Fruit fly (Drosophila melanogaster) whole organism, embryonic: ENCODE measurements around the gene CG17816.

Experiments
- CG10321 ChIP-seq: fragments of 200-800 bp; sonication (Bioruptor generic); IDR thresholded peaks from 2 replicates; pipeline ENCODE4 v1.3.6; 2022; ENCODE audit warnings: missing biosample characterization, missing genetic modification characterization
- CG12659 ChIP-seq: fragments of 200-800 bp; sonication (Bioruptor generic); optimal IDR thresholded peaks from 3 replicates; lab custom pipeline; 2017; ENCODE audit warnings: mild to moderate bottlenecking, missing biosample characterization, missing genetic modification reagents, missing genetic modification characterization
- CG14667 ChIP-seq: fragments of 200-800 bp; sonication (Bioruptor generic); IDR thresholded peaks from 2 replicates; pipeline ENCODE4 v1.3.6; 2022; ENCODE audit warnings: missing biosample characterization, missing genetic modification characterization
- CG14710 ChIP-seq: fragments of 200-800 bp; sonication (Bioruptor generic); optimal IDR thresholded peaks from 3 replicates; lab custom pipeline; 2019; ENCODE audit warnings: missing biosample characterization, mild to moderate bottlenecking, missing genetic modification characterization, moderate library complexity
- CG15514 ChIP-seq: fragments of 200-800 bp; sonication (Bioruptor generic); optimal IDR thresholded peaks from 3 replicates; lab custom pipeline; 2017; ENCODE audit warnings: missing biosample characterization, missing genetic modification characterization, mild to moderate bottlenecking, moderate library complexity, missing genetic modification reagents
- CG1602 ChIP-seq: fragments of 200-800 bp; sonication (Bioruptor generic); optimal IDR thresholded peaks from 3 replicates; lab custom pipeline; 2016; ENCODE audit warnings: missing biosample characterization, missing genetic modification characterization
- CG17186 ChIP-seq: fragments of 200-800 bp; sonication (Bioruptor generic); optimal IDR thresholded peaks from 3 replicates; lab custom pipeline; 2017; ENCODE audit warnings: missing biosample characterization, missing genetic modification reagents, missing genetic modification characterization
- CG17328 ChIP-seq: fragments of 200-800 bp; sonication (Bioruptor generic); IDR thresholded peaks from 2 replicates; pipeline ENCODE4 v1.3.6; 2022; ENCODE audit warnings: missing biosample characterization, missing genetic modification characterization
- CG18011 ChIP-seq: fragments of 200-800 bp; sonication (Bioruptor generic); optimal IDR thresholded peaks from 2 replicates; lab custom pipeline; 2017; ENCODE audit warnings: missing biosample characterization, missing genetic modification characterization, mild to moderate bottlenecking, moderate library complexity, missing genotype
- CG30431 ChIP-seq: fragments of 200-800 bp; sonication (Bioruptor generic); optimal IDR thresholded peaks from 2 replicates; lab custom pipeline; 2017; ENCODE audit warnings: missing biosample characterization, missing genetic modification characterization
- CG32532 ChIP-seq: fragments of 200-800 bp; sonication (Bioruptor generic); IDR thresholded peaks from 2 replicates; pipeline ENCODE4 v1.3.6; 2022; ENCODE audit warnings: missing biosample characterization, missing genetic modification characterization
- CG3281 ChIP-seq: fragments of 200-800 bp; sonication (Bioruptor generic); optimal IDR thresholded peaks from 3 replicates; lab custom pipeline; 2017; ENCODE audit warnings: missing biosample characterization, mild to moderate bottlenecking, missing genetic modification characterization
- CG3995 ChIP-seq: fragments of 200-800 bp; sonication (Bioruptor generic); optimal IDR thresholded peaks from 3 replicates; lab custom pipeline; 2016; ENCODE audit warnings: missing biosample characterization, missing genetic modification characterization
- CG5245 ChIP-seq: fragments of 200-800 bp; sonication (Bioruptor generic); optimal IDR thresholded peaks from 3 replicates; lab custom pipeline; 2016; ENCODE audit warnings: missing biosample characterization, missing genetic modification characterization
- CG6254 ChIP-seq: fragments of 200-800 bp; sonication (Bioruptor generic); optimal IDR thresholded peaks from 3 replicates; lab custom pipeline; 2017; ENCODE audit warnings: mild to moderate bottlenecking, missing biosample characterization, missing genetic modification reagents, missing genetic modification characterization
- CG6689 ChIP-seq: fragments of 200-800 bp; sonication (Bioruptor generic); IDR thresholded peaks from 2 replicates; pipeline ENCODE4 v1.3.6; 2022; ENCODE audit warnings: missing biosample characterization, missing genetic modification characterization
- CG6765 ChIP-seq: fragments of 200-800 bp; sonication (Bioruptor generic); optimal IDR thresholded peaks from 3 replicates; lab custom pipeline; 2017; ENCODE audit warnings: missing biosample characterization, mild to moderate bottlenecking, missing genetic modification characterization
- CG7745 ChIP-seq: fragments of 200-800 bp; sonication (Bioruptor generic); optimal IDR thresholded peaks from 2 replicates; lab custom pipeline; 2018; ENCODE audit warnings: missing biosample characterization, mild to moderate bottlenecking, missing genetic modification characterization, moderate library complexity
- CG9727 ChIP-seq: fragments of 200-800 bp; sonication (Bioruptor generic); optimal IDR thresholded peaks from 3 replicates; lab custom pipeline; 2017; ENCODE audit warnings: missing biosample characterization, mild to moderate bottlenecking, missing genetic modification characterization
- CG9817 ChIP-seq: fragments of 200-800 bp; sonication (Bioruptor generic); optimal IDR thresholded peaks from 2 replicates; lab custom pipeline; 2018; ENCODE audit warnings: missing biosample characterization, mild to moderate bottlenecking, missing genetic modification characterization, moderate library complexity
- CG9876 ChIP-seq: fragments of 200-800 bp; sonication (Bioruptor generic); optimal IDR thresholded peaks from 2 replicates; lab custom pipeline; 2016; ENCODE audit warnings: missing biosample characterization, missing genetic modification characterization
- Dfd ChIP-seq, 2 experiments: fragments of >200 bp; optimal IDR thresholded peaks; 2 replicates each; lab custom pipeline; 2017; ENCODE audit warnings: missing biosample characterization in 2 of 2, missing genetic modification characterization in 2 of 2
- Dref ChIP-seq: fragments of 200-800 bp; sonication (Bioruptor generic); IDR thresholded peaks from 2 replicates; pipeline ENCODE4 v1.3.6; 2022; ENCODE audit warnings: missing biosample characterization, missing genetic modification characterization
- E2f2 ChIP-seq: fragments of 200-800 bp; sonication (Bioruptor generic); IDR thresholded peaks from 2 replicates; pipeline ENCODE4 v1.3.6; 2022; ENCODE audit warnings: missing biosample characterization, missing genetic modification characterization
- Ets97D ChIP-seq: fragments of 200-800 bp; sonication (Bioruptor generic); optimal IDR thresholded peaks from 3 replicates; lab custom pipeline; 2016; ENCODE audit warnings: missing biosample characterization, missing genetic modification characterization
- Hr3 ChIP-seq: fragments of 200-800 bp; sonication (Bioruptor generic); optimal IDR thresholded peaks from 3 replicates; lab custom pipeline; 2016; ENCODE audit warnings: missing biosample characterization, missing genetic modification characterization
- MBD-R2 ChIP-seq: fragments of 200-800 bp; sonication (Bioruptor generic); IDR thresholded peaks from 2 replicates; pipeline ENCODE4 v1.3.6; 2022; ENCODE audit warnings: missing biosample characterization, missing genetic modification characterization
- Med ChIP-seq: fragments of 200-800 bp; sonication (Bioruptor generic); peaks from one replicate; lab custom pipeline; 2016; ENCODE audit warnings: missing biosample characterization, missing genetic modification characterization, mild to moderate bottlenecking, inconsistent platforms, moderate library complexity
- NFAT ChIP-seq: fragments of 200-800 bp; sonication (Bioruptor generic); IDR thresholded peaks from 2 replicates; pipeline ENCODE4 v1.3.6; 2022; ENCODE audit warnings: missing biosample characterization, missing genetic modification characterization
- Opbp ChIP-seq: fragments of 200-800 bp; sonication (Bioruptor generic); IDR thresholded peaks from 3 replicates; pipeline ENCODE4 v1.3.6; 2022; ENCODE audit warnings: missing biosample characterization, missing genetic modification characterization; ENCODE audit not compliant: partially characterized antibody
- Optix ChIP-seq: fragments of 200-800 bp; sonication (Bioruptor generic); IDR thresholded peaks from 3 replicates; pipeline ENCODE4 v1.3.6; 2022; ENCODE audit warnings: missing biosample characterization, missing genetic modification characterization
- Ravus ChIP-seq: fragments of 200-800 bp; sonication (Bioruptor generic); IDR thresholded peaks from 2 replicates; pipeline ENCODE4 v1.3.6; 2022; ENCODE audit warnings: missing biosample characterization, missing genetic modification characterization
- Sin3A ChIP-seq: fragments of >200 bp; optimal IDR thresholded peaks from 2 replicates; lab custom pipeline; 2018
- Sry-β ChIP-seq: fragments of 200-800 bp; sonication (Bioruptor generic); optimal IDR thresholded peaks from 2 replicates; lab custom pipeline; 2018; ENCODE audit warnings: missing biosample characterization, mild to moderate bottlenecking, missing genetic modification characterization, moderate library complexity
- TFAM ChIP-seq: fragments of 200-800 bp; sonication (Bioruptor generic); optimal IDR thresholded peaks from 2 replicates; lab custom pipeline; 2017; ENCODE audit warnings: missing biosample characterization, missing genetic modification characterization, inconsistent platforms
- abd-A ChIP-seq: fragments of 200-800 bp; sonication (Bioruptor generic); optimal IDR thresholded peaks from 3 replicates; lab custom pipeline; 2019; ENCODE audit warnings: missing biosample characterization, mild to moderate bottlenecking, missing genetic modification characterization, moderate library complexity
- ash1 ChIP-seq: fragments of 200-800 bp; sonication (Bioruptor generic); optimal IDR thresholded peaks from 2 replicates; lab custom pipeline; 2018; ENCODE audit warnings: missing biosample characterization, mild to moderate bottlenecking, missing genetic modification characterization
- chinmo ChIP-seq: fragments of 200-800 bp; sonication (Bioruptor generic); IDR thresholded peaks from 4 replicates; pipeline ENCODE4 v1.3.6; 2022; ENCODE audit warnings: missing biosample characterization, missing genetic modification characterization; ENCODE audit not compliant: partially characterized antibody
- ci ChIP-seq: fragments of 200-800 bp; sonication (Bioruptor generic); IDR thresholded peaks from 3 replicates; pipeline ENCODE4 v1.3.6; 2022; ENCODE audit warnings: missing biosample characterization, missing genetic modification characterization
- croc ChIP-seq: fragments of 200-800 bp; sonication (Bioruptor generic); conservative IDR thresholded peaks from 3 replicates; pipeline ENCODE4 v1.3.6; 2022; ENCODE audit warnings: missing biosample characterization, missing genetic modification characterization
- crp ChIP-seq, 2 experiments: fragments of 200-800 bp; sonication (Bioruptor generic); optimal IDR thresholded peaks; 2 replicates in 1 of 2; 3 replicates in 1 of 2; lab custom pipeline; 2017; ENCODE audit warnings: missing biosample characterization in 2 of 2, missing genetic modification characterization in 2 of 2, mild to moderate bottlenecking in 1 of 2, moderate library complexity in 1 of 2
- dm ChIP-seq: fragments of 200-800 bp; sonication (Bioruptor generic); optimal IDR thresholded peaks from 3 replicates; lab custom pipeline; 2016; ENCODE audit warnings: missing biosample characterization, missing genetic modification characterization
- fd102C ChIP-seq: fragments of 200-800 bp; sonication (Bioruptor generic); optimal IDR thresholded peaks from 2 replicates; lab custom pipeline; 2018; ENCODE audit warnings: missing biosample characterization, mild to moderate bottlenecking, missing genetic modification characterization, moderate library complexity
- gce ChIP-seq: fragments of 200-800 bp; sonication (Bioruptor generic); IDR thresholded peaks from 3 replicates; pipeline ENCODE4 v1.3.6; 2022; ENCODE audit warnings: missing biosample characterization, missing genetic modification characterization
- gsb ChIP-seq: fragments of 200-800 bp; sonication (Bioruptor generic); IDR thresholded peaks from 2 replicates; pipeline ENCODE4 v1.3.6; 2022; ENCODE audit warnings: missing biosample characterization, missing genetic modification characterization
- insv ChIP-seq, 2 experiments: fragments of 200-800 bp; sonication (Bioruptor generic); optimal IDR thresholded peaks; 3 replicates each; lab custom pipeline; 2016 to 2018; ENCODE audit warnings: missing biosample characterization in 2 of 2, missing genetic modification characterization in 2 of 2
- kah ChIP-seq: fragments of 200-800 bp; sonication (Bioruptor generic); optimal IDR thresholded peaks from 2 replicates; lab custom pipeline; 2018; ENCODE audit warnings: missing biosample characterization, mild to moderate bottlenecking, missing genetic modification characterization
- klu ChIP-seq: fragments of 200-800 bp; sonication (Bioruptor generic); IDR thresholded peaks from 2 replicates; pipeline ENCODE4 v1.3.6; 2022; ENCODE audit warnings: missing biosample characterization, missing genetic modification characterization
- mam ChIP-seq: fragments of 200-800 bp; sonication (Bioruptor generic); optimal IDR thresholded peaks from 3 replicates; lab custom pipeline; 2016; ENCODE audit warnings: missing biosample characterization, missing genetic modification characterization
- psq ChIP-seq: fragments of 200-800 bp; sonication (Bioruptor generic); optimal IDR thresholded peaks from 2 replicates; lab custom pipeline; 2017; ENCODE audit warnings: missing biosample characterization, missing genetic modification characterization
- scrt ChIP-seq: fragments of 200-800 bp; sonication (Bioruptor generic); optimal IDR thresholded peaks from 2 replicates; lab custom pipeline; 2018; ENCODE audit warnings: missing biosample characterization, mild to moderate bottlenecking, missing genetic modification characterization, moderate library complexity
- trem ChIP-seq: fragments of 200-800 bp; optimal IDR thresholded peaks from 3 replicates; lab custom pipeline; 2019; ENCODE audit warnings: missing biosample characterization, mild to moderate bottlenecking, missing genetic modification characterization, moderate library complexity
- yki ChIP-seq: fragments of >200 bp; optimal IDR thresholded peaks from 3 replicates; lab custom pipeline; 2018

CG17816 gene

dm6 chr3R:7911482-7911881 lies 24.9 kb upstream of the CG17816 start, which contains the start of gene Prat:
Gene Prat, minus strand, starts transcription at chr3R:7911779.
- TF ChIP-seq crp (GFP tag; optimal IDR thresholded peaks at IDR 0.05; lab: Kevin White, UChicago) (peak in 1 of 2 experiments; percentile 60), yki (lab: Kevin White, UChicago) (no peak), mam (GFP tag; lab: Kevin White, UChicago) (no peak), Opbp (GFP tag; lab: Robert Waterston, UW) (peak; percentile 81), CG10321 (GFP tag; lab: Robert Waterston, UW) (no peak), TFAM (GFP tag; lab: Kevin White, UChicago) (no peak), CG6254 (no peak), CG15514 (GFP tag; lab: Kevin White, UChicago) (peak; percentile 40), trem (tag; lab: Kevin White, UChicago) (peak; percentile 70), Dref (peak; percentile 85), CG9876 (no peak), CG17186 (GFP tag; lab: Kevin White, UChicago) (peak; percentile 46), gce (GFP tag; lab: Robert Waterston, UW) (no peak), CG3281 (GFP tag; lab: Kevin White, UChicago) (no peak), chinmo (GFP tag; lab: Robert Waterston, UW) (peak; percentile 53; the same call in 1 of the 4 replicates), Sry-β (GFP tag; lab: Kevin White, UChicago) (no peak), Med (peak; percentile 66), MBD-R2 (GFP tag; lab: Robert Waterston, UW) (peak; percentile 72), Ets97D (GFP tag; lab: Kevin White, UChicago) (peak; percentile 30), Hr3 (GFP tag; lab: Kevin White, UChicago) (no peak), CG9727 (GFP tag; lab: Kevin White, UChicago) (no peak), abd-A (no peak), CG9817 (no peak), CG12659 (GFP tag; lab: Kevin White, UChicago) (peak; percentile 22), CG6689 (GFP tag; lab: Robert Waterston, UW) (no peak), CG17328 (GFP tag; lab: Robert Waterston, UW) (no peak), CG18011 (no peak), CG7745 (tag; lab: Kevin White, UChicago) (no peak), CG1602 (GFP tag; lab: Kevin White, UChicago) (no peak), CG5245 (GFP tag; lab: Kevin White, UChicago) (no peak), CG14710 (tag; lab: Kevin White, UChicago) (peak; percentile 9), Ravus (GFP tag; lab: Robert Waterston, UW) (no peak), dm (GFP tag; lab: Kevin White, UChicago) (peak; percentile 80), CG3995 (GFP tag; lab: Kevin White, UChicago) (peak; percentile 41), ci (GFP tag; lab: Robert Waterston, UW) (no peak), Dfd (GFP tag; optimal IDR thresholded peaks at IDR 0.05; lab: Kevin White, UChicago) (no peak), scrt (GFP tag; lab: Kevin White, UChicago) (no peak), psq (GFP tag; lab: Kevin White, UChicago) (no peak), ash1 (GFP tag; lab: Kevin White, UChicago) (no peak), CG32532 (GFP tag; lab: Robert Waterston, UW) (no peak), kah (GFP tag; lab: Kevin White, UChicago) (peak; percentile 97), croc (GFP tag; lab: Robert Waterston, UW) (no peak), NFAT (no peak), CG6765 (GFP tag; lab: Kevin White, UChicago) (no peak), insv (GFP tag; optimal IDR thresholded peaks at IDR 0.05; lab: Kevin White, UChicago) (peak in 1 of 2 experiments; percentile 90), CG14667 (no peak), gsb (no peak), E2f2 (GFP tag; lab: Robert Waterston, UW) (peak; percentile 74), Optix (GFP tag; lab: Robert Waterston, UW) (no peak), klu (GFP tag; lab: Robert Waterston, UW) (no peak), Sin3A (lab: Kevin White, UChicago) (peak; percentile 45), fd102C (GFP tag; lab: Kevin White, UChicago) (no peak), CG30431 (GFP tag; lab: Kevin White, UChicago) (no peak)
